Worm (Caenorhabditis elegans) whole organism, young adult: ENCODE results near the gene stg-1.

ENCODE experiments used
- B0261.1 ChIP-seq: sonication (generic microtip); optimal IDR thresholded peaks from 2 replicates; lab custom pipeline; 2016; ENCODE audit warnings: mild to moderate bottlenecking, missing genetic modification characterization, moderate library complexity, missing compliant biosample characterization
- C17E4.6 ChIP-seq: fragments of 200-800 bp; sonication (Bioruptor generic); IDR thresholded peaks from 2 replicates; pipeline ENCODE4 v1.3.6; 2022; ENCODE audit warnings: missing genetic modification reagents, missing genetic modification characterization, missing compliant biosample characterization
- F22D6.2 ChIP-seq: sonication (generic microtip); optimal IDR thresholded peaks from 2 replicates; lab custom pipeline; 2016; ENCODE audit warnings: mild to moderate bottlenecking, missing genetic modification characterization, missing compliant biosample characterization
- F33H1.4 ChIP-seq: fragments of 200-800 bp; sonication (Bioruptor generic); IDR thresholded peaks from 2 replicates; pipeline ENCODE4 v1.3.6; 2022; ENCODE audit warnings: missing genetic modification reagents, missing genetic modification characterization, missing compliant biosample characterization
- F52B5.7 ChIP-seq: sonication (generic microtip); optimal IDR thresholded peaks from 2 replicates; lab custom pipeline; 2016; ENCODE audit warnings: mild to moderate bottlenecking, missing genetic modification characterization, missing compliant biosample characterization
- F55B11.4 ChIP-seq: sonication (generic microtip); optimal IDR thresholded peaks from 2 replicates; lab custom pipeline; 2016; ENCODE audit warnings: missing compliant biosample characterization, missing genetic modification characterization, borderline replicate concordance; ENCODE audit not compliant: insufficient read depth
- F57C9.4 ChIP-seq: sonication (generic microtip); optimal IDR thresholded peaks from 2 replicates; lab custom pipeline; 2017; ENCODE audit warnings: mild to moderate bottlenecking, missing genetic modification characterization, missing compliant biosample characterization
- K11D2.4 ChIP-seq: fragments of 200-800 bp; sonication (Bioruptor generic); IDR thresholded peaks from 2 replicates; pipeline ENCODE4 v1.3.6; 2022; ENCODE audit warnings: missing genetic modification reagents, missing genetic modification characterization, missing compliant biosample characterization
- K12H6.12 ChIP-seq: fragments of 200-800 bp; sonication (Bioruptor generic); optimal IDR thresholded peaks from 2 replicates; lab custom pipeline; 2018; ENCODE audit warnings: mild to moderate bottlenecking, missing genetic modification characterization, missing compliant biosample characterization
- Y56A3A.18 ChIP-seq: fragments of 200-800 bp; sonication (Bioruptor generic); IDR thresholded peaks from 2 replicates; pipeline ENCODE4 v1.3.6; 2022; ENCODE audit warnings: missing genetic modification reagents, missing genetic modification characterization, missing compliant biosample characterization
- Y67H2A.10 ChIP-seq: fragments of 200-800 bp; sonication (Bioruptor generic); conservative IDR thresholded peaks from 2 replicates; pipeline ENCODE4 v1.3.6; 2022; ENCODE audit warnings: missing genetic modification reagents, missing genetic modification characterization, missing compliant biosample characterization
- ama-1 ChIP-seq, 3 experiments: fragments of 150-350 bp in 1 of 3; sonication (generic microtip) in 2 of 3; optimal IDR thresholded peaks; 2 replicates each; lab custom pipeline; 2014 to 2018; ENCODE audit warnings: missing biosample characterization in 2 of 3, missing genetic modification characterization in 2 of 3, missing genetic modification reagents in 2 of 3
- atf-7 ChIP-seq: sonication (generic microtip); optimal IDR thresholded peaks from 2 replicates; lab custom pipeline; 2017; ENCODE audit warnings: mild to moderate bottlenecking, missing genetic modification characterization, missing compliant biosample characterization
- attf-3 ChIP-seq: fragments of 200-800 bp; sonication (Bioruptor generic); conservative IDR thresholded peaks from 2 replicates; pipeline ENCODE4 v1.3.6; 2022; ENCODE audit warnings: missing genetic modification reagents, missing genetic modification characterization, missing compliant biosample characterization
- attf-5 ChIP-seq: fragments of 200-800 bp; sonication (Bioruptor generic); optimal IDR thresholded peaks from 2 replicates; lab custom pipeline; 2018; ENCODE audit warnings: mild to moderate bottlenecking, missing genetic modification characterization, missing compliant biosample characterization
- bed-2 ChIP-seq: fragments of 200-800 bp; sonication (Bioruptor generic); IDR thresholded peaks from 2 replicates; pipeline ENCODE4 v1.3.6; 2022; ENCODE audit warnings: missing genetic modification reagents, missing genetic modification characterization, missing compliant biosample characterization
- ceh-100 ChIP-seq: fragments of 200-800 bp; sonication (Bioruptor generic); IDR thresholded peaks from 2 replicates; pipeline ENCODE4 v1.3.6; 2022; ENCODE audit warnings: missing genetic modification reagents, missing genetic modification characterization, missing compliant biosample characterization
- ceh-27 ChIP-seq: fragments of 200-800 bp; sonication (Bioruptor generic); optimal IDR thresholded peaks from 2 replicates; lab custom pipeline; 2018; ENCODE audit warnings: mild to moderate bottlenecking, missing genetic modification characterization, moderate library complexity, missing compliant biosample characterization
- ceh-91 ChIP-seq: fragments of 200-800 bp; sonication (Bioruptor generic); IDR thresholded peaks from 2 replicates; pipeline ENCODE4 v1.3.6; 2022; ENCODE audit warnings: missing genetic modification reagents, missing genetic modification characterization, missing compliant biosample characterization
- egl-44 ChIP-seq: fragments of 200-800 bp; sonication (Bioruptor generic); IDR thresholded peaks from 2 replicates; pipeline ENCODE4 v1.3.6; 2022; ENCODE audit warnings: missing genetic modification reagents, missing genetic modification characterization, missing compliant biosample characterization
- egrh-3 ChIP-seq: fragments of 200-800 bp; sonication (Bioruptor generic); IDR thresholded peaks from 2 replicates; pipeline ENCODE4 v1.3.6; 2022; ENCODE audit warnings: missing genetic modification reagents, missing genetic modification characterization, missing compliant biosample characterization
- ekl-4 ChIP-seq: fragments of 200-800 bp; sonication (Bioruptor generic); IDR thresholded peaks from 2 replicates; pipeline ENCODE4 v1.3.6; 2022; ENCODE audit warnings: missing genetic modification reagents, missing genetic modification characterization, missing compliant biosample characterization
- him-1 ChIP-seq: sonication (generic microtip); optimal IDR thresholded peaks from 2 replicates; lab custom pipeline; 2016; ENCODE audit warnings: missing genotype, missing genetic modification reagents, missing genetic modification characterization, missing compliant biosample characterization
- hmg-1.2 ChIP-seq: fragments of 200-800 bp; sonication (Bioruptor generic); IDR thresholded peaks from 2 replicates; pipeline ENCODE4 v1.3.6; 2022; ENCODE audit warnings: missing genetic modification reagents, missing genetic modification characterization, missing compliant biosample characterization
- lag-1 ChIP-seq: fragments of 200-800 bp; sonication (Bioruptor generic); IDR thresholded peaks from 2 replicates; pipeline ENCODE4 v1.3.6; 2022; ENCODE audit warnings: missing genetic modification reagents, missing genetic modification characterization, missing compliant biosample characterization
- lin-26 ChIP-seq: fragments of 200-800 bp; sonication (Bioruptor generic); IDR thresholded peaks from 2 replicates; pipeline ENCODE4 v1.3.6; 2022; ENCODE audit warnings: missing genetic modification reagents, missing genetic modification characterization, missing compliant biosample characterization
- lsl-1 ChIP-seq: fragments of 200-800 bp; sonication (Bioruptor generic); optimal IDR thresholded peaks from 2 replicates; lab custom pipeline; 2018; ENCODE audit warnings: mild to moderate bottlenecking, missing genetic modification characterization, moderate library complexity, missing compliant biosample characterization
- madf-6 ChIP-seq: fragments of 200-800 bp; sonication (Bioruptor generic); IDR thresholded peaks from 2 replicates; pipeline ENCODE4 v1.3.6; 2022; ENCODE audit warnings: missing genetic modification reagents, missing genetic modification characterization, missing compliant biosample characterization
- mel-28 ChIP-seq: sonication (generic microtip); optimal IDR thresholded peaks from 2 replicates; lab custom pipeline; 2016; ENCODE audit warnings: borderline replicate concordance, mild to moderate bottlenecking, missing genetic modification characterization, missing compliant biosample characterization
- nfyb-1 ChIP-seq: fragments of 200-800 bp; sonication (Bioruptor generic); IDR thresholded peaks from 2 replicates; pipeline ENCODE4 v1.3.6; 2022; ENCODE audit warnings: missing genetic modification reagents, missing genetic modification characterization, missing compliant biosample characterization
- nhr-179 ChIP-seq: sonication (generic microtip); optimal IDR thresholded peaks from 2 replicates; lab custom pipeline; 2016; ENCODE audit warnings: mild to moderate bottlenecking, missing genetic modification characterization, missing compliant biosample characterization
- nhr-80 ChIP-seq: sonication (generic microtip); optimal IDR thresholded peaks from 2 replicates; lab custom pipeline; 2016; ENCODE audit warnings: missing genetic modification characterization, missing compliant biosample characterization
- pbrm-1 ChIP-seq: fragments of 200-800 bp; sonication (Bioruptor generic); IDR thresholded peaks from 2 replicates; pipeline ENCODE4 v1.3.6; 2022; ENCODE audit warnings: missing genetic modification reagents, missing genetic modification characterization, missing compliant biosample characterization
- pha-4 ChIP-seq: fragments of 150-350 bp; sonication (generic microtip); optimal IDR thresholded peaks from 2 replicates; lab custom pipeline; 2014; ENCODE audit warnings: missing biosample characterization, missing genetic modification reagents, missing genetic modification characterization
- sea-2 ChIP-seq: fragments of 200-800 bp; sonication (Bioruptor generic); IDR thresholded peaks from 2 replicates; pipeline ENCODE4 v1.3.6; 2022; ENCODE audit warnings: missing genetic modification characterization, missing compliant biosample characterization
- snpc-4 ChIP-seq, 5 experiments: fragments of 150-350 bp in 1 of 5; sonication (generic microtip) in 4 of 5; optimal IDR thresholded peaks; 2 replicates each; lab custom pipeline; 2014 to 2018; ENCODE audit warnings: missing genetic modification characterization in 5 of 5, missing biosample characterization in 3 of 5, antibody characterized with exemption in 2 of 5, mild to moderate bottlenecking in 2 of 5, missing compliant biosample characterization in 2 of 5, missing genotype in 2 of 5, moderate library complexity in 2 of 5, missing genetic modification reagents in 1 of 5
- ztf-18 ChIP-seq: sonication (generic microtip); optimal IDR thresholded peaks from 2 replicates; lab custom pipeline; 2016; ENCODE audit warnings: missing genotype, mild to moderate bottlenecking, missing genetic modification characterization, missing compliant biosample characterization
- ztf-25 ChIP-seq: fragments of 200-800 bp; sonication (Bioruptor generic); IDR thresholded peaks from 2 replicates; pipeline ENCODE4 v1.3.6; 2022; ENCODE audit warnings: missing genetic modification reagents, missing genetic modification characterization, missing compliant biosample characterization
- ztf-28 ChIP-seq: fragments of 200-800 bp; sonication (Bioruptor generic); IDR thresholded peaks from 2 replicates; pipeline ENCODE4 v1.3.6; 2022; ENCODE audit warnings: missing genetic modification reagents, missing genetic modification characterization, missing compliant biosample characterization

Gene stg-1

DNA sequence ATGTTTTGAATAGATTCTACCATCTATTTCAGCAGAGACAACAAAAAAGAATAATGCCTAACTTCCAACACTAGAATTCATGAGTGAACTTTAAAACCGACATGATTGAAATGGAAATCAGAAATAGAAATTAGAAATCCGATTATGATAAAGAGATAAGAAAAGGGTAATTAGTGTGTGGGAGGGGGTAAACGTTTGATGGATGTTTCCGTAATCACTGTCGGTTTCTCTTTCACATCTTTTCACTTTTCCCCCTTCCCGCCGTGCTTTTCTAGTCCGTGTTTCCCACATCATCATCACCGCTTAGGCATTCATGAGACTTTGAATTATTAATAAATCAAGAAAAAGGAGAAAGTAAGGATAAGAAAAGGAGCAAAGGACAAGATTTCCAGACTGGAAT is 14.8 kb downstream of the stg-1 start (continued):
- TF ChIP-seq ama-1 (optimal IDR thresholded peaks at IDR 0.05; lab: Kevin White, UChicago) (no peak), ama-1 (GFP tag; optimal IDR thresholded peaks at IDR 0.05; lab: Kevin White, UChicago) (no peak), ceh-27 (no peak), mel-28 (tag; lab: Kevin White, UChicago) (no peak), pha-4 (no peak), madf-6 (GFP tag; lab: Robert Waterston, UW) (no peak)

DNA sequence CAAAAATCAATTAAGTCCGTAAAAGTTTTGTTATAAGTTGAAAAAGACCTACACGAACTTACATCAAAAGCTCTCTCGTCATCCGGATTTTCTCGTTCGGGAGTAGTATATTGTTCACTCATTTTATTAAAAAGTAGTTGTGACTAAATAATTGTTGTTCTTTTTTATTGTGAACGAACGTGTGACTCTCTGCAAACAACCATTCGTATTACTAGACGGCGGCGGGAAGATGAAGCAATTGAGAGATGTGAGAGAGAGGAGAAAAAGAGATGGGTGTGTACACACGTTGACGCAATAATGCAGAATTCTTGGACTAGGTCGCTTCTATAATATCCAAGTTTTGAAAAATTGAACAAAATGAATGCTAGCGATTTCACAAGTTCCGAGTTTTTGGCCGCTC is 15.5 kb downstream of the stg-1 start, which contains the start of the genes F52H3.11 and bath-38:
F52H3.11 (minus strand) TSS at position 203 of the 400 bp plus-strand sequence.
bath-38 (minus strand) TSS at position 310 of the 400 bp plus-strand sequence.
- no peak for TF ChIP-seq B0261.1 (tag; lab: Kevin White, UChicago)
- TF ChIP-seq K12H6.12 (tag; lab: Kevin White, UChicago): no peak
- peak; percentile 22 for TF ChIP-seq pha-4
- peak; percentile 22 for TF ChIP-seq attf-5 (GFP tag; lab: Kevin White, UChicago)
- TF ChIP-seq nhr-80: peak; percentile 23

DNA sequence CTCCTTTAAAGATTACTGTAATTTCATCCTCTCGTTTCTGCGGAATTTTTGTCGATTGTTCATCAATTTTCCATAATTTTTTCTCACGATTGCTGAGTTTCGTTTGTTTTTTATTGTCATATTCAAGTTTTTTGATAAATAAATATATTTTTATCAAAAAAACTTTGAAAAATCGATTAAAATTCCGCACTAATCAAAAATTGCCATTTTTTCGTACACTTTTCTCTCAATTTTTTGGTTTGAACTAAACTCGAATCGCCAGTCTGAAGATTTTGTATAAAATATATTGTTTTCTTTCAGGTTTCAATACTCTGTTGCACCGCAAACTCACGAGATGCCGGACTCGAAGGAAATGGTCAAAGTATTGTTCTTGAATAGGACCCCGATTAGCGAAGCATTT is 19.6 kb downstream of the stg-1 start, which contains the start of gene ogr-2:
ogr-2 (plus strand) TSS at position 301 of the 400 bp plus-strand sequence.
- TF ChIP-seq Y56A3A.18 (no peak), lsl-1 (GFP tag; lab: Kevin White, UChicago) (peak; percentile 30)

DNA sequence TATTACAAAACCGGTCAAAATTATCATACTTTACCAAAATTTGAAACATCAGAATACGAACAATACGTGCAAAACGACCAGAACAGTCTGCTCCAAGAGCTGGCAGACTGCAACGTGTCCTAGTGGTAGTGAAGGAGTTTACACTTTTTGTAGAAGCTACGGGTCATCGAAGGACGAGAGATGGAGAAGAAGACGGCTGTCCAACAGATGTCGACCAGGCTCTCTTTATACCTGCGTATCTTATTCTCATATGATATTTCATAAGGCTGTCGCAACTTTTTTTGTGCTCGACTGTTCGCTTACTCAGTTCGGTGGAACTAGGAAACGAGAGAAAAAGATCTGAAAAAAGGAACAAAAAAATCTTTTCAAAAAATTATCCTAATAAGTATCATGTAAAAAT is 20.7 kb downstream of the stg-1 start, which contains the start of gene let-268:
let-268 (minus strand) TSS at position 182 of the 400 bp plus-strand sequence.
- TF ChIP-seq hmg-1.2 (GFP tag; lab: Robert Waterston, UW): peak; percentile 17; the same call in 1 of the 2 replicates
- no peak for TF ChIP-seq F52B5.7 (tag; lab: Kevin White, UChicago)
- TF ChIP-seq, all 124 proteins: peak for 1

DNA sequence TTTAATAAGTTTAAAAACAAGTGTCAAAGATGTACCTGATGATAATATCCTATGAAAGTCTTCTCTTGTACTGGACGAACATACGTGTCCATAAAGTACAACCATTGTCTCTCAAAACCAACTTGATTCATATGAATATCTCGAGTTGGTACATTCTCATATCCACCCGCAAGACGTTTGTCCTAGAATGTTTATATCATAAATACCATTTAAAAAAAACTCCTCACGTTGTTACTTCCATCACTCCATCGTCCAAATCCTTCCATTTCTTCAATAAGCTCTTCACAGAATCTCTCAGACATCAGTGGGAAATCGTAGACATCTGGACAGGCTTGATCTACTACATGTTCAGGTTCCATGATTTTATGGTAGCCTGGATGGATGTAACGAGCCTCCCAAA is 25.0 kb downstream of the stg-1 start:
- TF ChIP-seq ztf-18 (tag; lab: Kevin White, UChicago) (no peak), lag-1 (GFP tag; lab: Robert Waterston, UW) (no peak), F22D6.2 (no peak), him-1 (tag; lab: Kevin White, UChicago) (no peak), F55B11.4 (tag; lab: Kevin White, UChicago) (no peak), nhr-179 (tag; lab: Kevin White, UChicago) (no peak), atf-7 (no peak), attf-5 (GFP tag; lab: Kevin White, UChicago) (no peak), egl-44 (no peak), F57C9.4 (no peak), sea-2 (GFP tag; lab: Robert Waterston, UW) (no peak), madf-6 (GFP tag; lab: Robert Waterston, UW) (no peak), pbrm-1 (no peak), snpc-4 (GFP tag; optimal IDR thresholded peaks at IDR 0.05; lab: Kevin White, UChicago) (no peak), snpc-4 (tag; optimal IDR thresholded peaks at IDR 0.05; lab: Kevin White, UChicago) (no peak)

DNA sequence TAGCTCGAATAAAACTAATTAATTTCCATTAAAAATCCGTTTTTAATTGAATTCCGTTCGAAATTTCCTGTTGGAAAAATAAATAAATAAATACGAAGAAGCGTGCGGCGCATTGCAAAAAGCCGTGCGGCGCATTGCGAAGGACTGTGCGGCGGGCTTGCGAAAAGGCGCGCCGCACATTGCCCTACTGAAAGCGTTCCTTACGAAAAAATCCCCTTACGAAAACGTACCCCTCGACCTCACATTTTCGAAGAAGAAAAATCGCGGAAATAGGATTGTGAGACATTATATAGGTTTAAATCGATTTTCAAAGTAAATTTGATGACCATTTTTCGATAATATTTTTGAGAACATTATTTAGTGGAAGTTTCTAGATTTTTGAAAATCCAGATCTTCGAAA is 25.7 kb downstream of the stg-1 start:
- TF ChIP-seq ceh-100 (GFP tag; lab: Robert Waterston, UW) (peak; percentile 94), attf-3 (GFP tag; lab: Robert Waterston, UW) (peak; percentile 76), ztf-25 (GFP tag; lab: Robert Waterston, UW) (peak; percentile 74; the same call in 1 of the 2 replicates), nfyb-1 (GFP tag; lab: Robert Waterston, UW) (peak; percentile 83), C17E4.6 (0 out of 2 replicates have a peak, but pooled peaks have one; percentile 56), lin-26 (GFP tag; lab: Robert Waterston, UW) (peak; percentile 42; the same call in 1 of the 2 replicates), pbrm-1 (peak; percentile 84), egrh-3 (GFP tag; lab: Robert Waterston, UW) (peak; percentile 67), ceh-91 (GFP tag; lab: Robert Waterston, UW) (peak; percentile 70), F33H1.4 (GFP tag; lab: Robert Waterston, UW) (peak; percentile 61), hmg-1.2 (GFP tag; lab: Robert Waterston, UW) (peak; percentile 59), ekl-4 (GFP tag; lab: Robert Waterston, UW) (peak; percentile 82), bed-2 (0 out of 2 replicates have a peak, but pooled peaks have one; percentile 46), ztf-28 (peak; percentile 81; the same call in 1 of the 2 replicates), K11D2.4 (peak; percentile 62; the same call in 1 of the 2 replicates), Y67H2A.10 (GFP tag; lab: Robert Waterston, UW) (peak; percentile 65; the same call in 1 of the 2 replicates)
